Fruit fly (Drosophila melanogaster): ENCODE data around the gene CG14314.

DNA sequence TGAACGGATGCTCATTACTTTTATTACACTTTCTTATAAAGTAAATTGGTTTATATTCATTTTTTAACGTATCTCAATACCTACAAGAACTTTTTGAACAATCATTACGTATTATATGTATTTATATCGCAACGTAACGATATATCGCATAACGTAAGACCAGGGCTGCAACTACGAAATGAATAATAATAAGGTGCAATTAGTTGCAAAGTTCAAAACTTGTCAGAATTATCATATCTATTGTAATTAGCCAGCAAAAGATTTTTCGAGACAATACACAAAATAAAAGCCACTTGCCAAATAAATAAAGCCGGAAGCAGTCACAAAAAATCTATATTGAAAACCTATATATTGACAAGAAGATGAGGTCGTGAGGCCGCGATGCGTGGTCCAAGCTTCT, 642 bp upstream of the CG14314 start:
- TF ChIP-seq pad (GFP tag; optimal IDR thresholded peaks at IDR 0.05) (no peak), kay (GFP tag; ENCODE audit: borderline replicate concordance) (no peak), CG7101 (tag; optimal IDR thresholded peaks at IDR 0.05) (peak; percentile 10), CG11617 (GFP tag; optimal IDR thresholded peaks at IDR 0.05) (peak; percentile 22), Mnt (GFP tag; optimal IDR thresholded peaks at IDR 0.05) (peak; percentile 29), cnc (optimal IDR thresholded peaks at IDR 0.05) (no peak), cic (GFP tag; optimal IDR thresholded peaks at IDR 0.05) (no peak), CG12768 (GFP tag; optimal IDR thresholded peaks at IDR 0.05) (peak; percentile 35), CG1620 (GFP tag; optimal IDR thresholded peaks at IDR 0.05) (no peak), toe (GFP tag; optimal IDR thresholded peaks at IDR 0.05) (peak; percentile 69), tj (GFP tag; optimal IDR thresholded peaks at IDR 0.05) (no peak), bab1 (GFP tag; optimal IDR thresholded peaks at IDR 0.05) (peak; percentile 52), CG5204 (GFP tag; optimal IDR thresholded peaks at IDR 0.05) (peak; percentile 31)

Measured in whole organism, adult.